Worm (Caenorhabditis elegans) whole organism, L1 larva: Measurements from ENCODE around the gene C34F6.5.

Experiments used
- aha-1 ChIP-seq: fragments of 150-350 bp; optimal IDR thresholded peaks from 2 replicates; lab custom pipeline; 2014; ENCODE audit warnings: missing biosample characterization, missing genetic modification characterization
- ceh-82 ChIP-seq, 3 experiments: fragments of 150-350 bp in 1 of 3; sonication (generic microtip) in 2 of 3; optimal IDR thresholded peaks; 2 replicates each; lab custom pipeline; 2014 to 2017; ENCODE audit warnings: missing biosample characterization in 3 of 3, missing genetic modification characterization in 3 of 3
- ceh-88 ChIP-seq: fragments of 200-800 bp; sonication (Bioruptor generic); IDR thresholded peaks from 2 replicates; pipeline ENCODE4 v1.3.6; 2022; ENCODE audit warnings: missing genetic modification characterization, missing compliant biosample characterization
- efl-3 ChIP-seq: fragments of 200-800 bp; sonication (Bioruptor generic); optimal IDR thresholded peaks from 2 replicates; lab custom pipeline; 2018; ENCODE audit warnings: mild to moderate bottlenecking, missing genetic modification characterization, missing compliant biosample characterization
- egl-27 ChIP-seq, 2 experiments: fragments of 150-350 bp in 1 of 2; sonication (generic microtip); optimal IDR thresholded peaks; 3 replicates each; lab custom pipeline; 2017 to 2018; ENCODE audit warnings: missing biosample characterization in 2 of 2, missing genetic modification characterization in 2 of 2, missing genetic modification reagents in 2 of 2
- elt-3 ChIP-seq, 6 experiments: fragments of 150-350 bp in 1 of 6; sonication (generic microtip); optimal IDR thresholded peaks; 2 replicates each; lab custom pipeline; 2017 to 2018; ENCODE audit warnings: missing biosample characterization in 6 of 6, missing genetic modification characterization in 6 of 6, inconsistent platforms in 1 of 6
- fkh-10 ChIP-seq: sonication (generic microtip); optimal IDR thresholded peaks from 2 replicates; lab custom pipeline; 2017; ENCODE audit warnings: missing biosample characterization, missing genetic modification reagents, missing genetic modification characterization
- fkh-4 ChIP-seq: sonication (generic microtip); optimal IDR thresholded peaks from 2 replicates; lab custom pipeline; 2016; ENCODE audit warnings: missing compliant biosample characterization, missing genetic modification characterization, borderline replicate concordance
- fkh-8 ChIP-seq: sonication (generic microtip); optimal IDR thresholded peaks from 2 replicates; lab custom pipeline; 2016; ENCODE audit warnings: mild to moderate bottlenecking, missing genetic modification characterization, missing compliant biosample characterization
- fos-1 ChIP-seq: fragments of 150-350 bp; optimal IDR thresholded peaks from 2 replicates; lab custom pipeline; 2014; ENCODE audit warnings: missing biosample characterization, missing genetic modification characterization
- grh-1 ChIP-seq: fragments of 200-800 bp; sonication (Bioruptor generic); IDR thresholded peaks from 2 replicates; pipeline ENCODE4 v1.3.6; 2022; ENCODE audit warnings: missing genetic modification reagents, missing genetic modification characterization, missing compliant biosample characterization
- hlh-17 ChIP-seq: fragments of 200-800 bp; sonication (Bioruptor generic); optimal IDR thresholded peaks from 2 replicates; lab custom pipeline; 2018; ENCODE audit warnings: missing genetic modification characterization, mild to moderate bottlenecking, missing compliant biosample characterization, moderate library complexity, borderline replicate concordance
- hpl-2 ChIP-seq: fragments of 150-350 bp; optimal IDR thresholded peaks from 2 replicates; lab custom pipeline; 2014; ENCODE audit warnings: missing biosample characterization, missing genetic modification reagents, missing genetic modification characterization
- lin-13 ChIP-seq: fragments of 150-350 bp; optimal IDR thresholded peaks from 2 replicates; lab custom pipeline; 2014; ENCODE audit warnings: missing biosample characterization, missing genetic modification reagents, missing genetic modification characterization
- mdl-1 ChIP-seq, 2 experiments: fragments of 150-350 bp; optimal IDR thresholded peaks; 2 replicates each; lab custom pipeline; 2014 to 2017; ENCODE audit warnings: missing biosample characterization in 2 of 2, missing genetic modification characterization in 2 of 2, inconsistent platforms in 1 of 2
- mep-1 ChIP-seq: fragments of 150-350 bp; optimal IDR thresholded peaks from 2 replicates; lab custom pipeline; 2014; ENCODE audit warnings: missing biosample characterization, missing genetic modification characterization
- nhr-19 ChIP-seq: fragments of 200-800 bp; sonication (Bioruptor generic); conservative IDR thresholded peaks from 2 replicates; pipeline ENCODE4 v1.3.6; 2022; ENCODE audit warnings: missing genetic modification characterization, missing compliant biosample characterization
- nhr-47 ChIP-seq: sonication (generic microtip); optimal IDR thresholded peaks from 2 replicates; lab custom pipeline; 2016; ENCODE audit warnings: mild to moderate bottlenecking, missing genetic modification characterization, moderate library complexity, missing compliant biosample characterization
- nhr-85 ChIP-seq: sonication (generic microtip); peaks from one replicate; lab custom pipeline; 2016; ENCODE audit warnings: missing genetic modification characterization, inconsistent platforms, missing compliant biosample characterization
- pqm-1 ChIP-seq: sonication (generic microtip); optimal IDR thresholded peaks from 3 replicates; lab custom pipeline; 2017; ENCODE audit warnings: missing biosample characterization, missing genetic modification characterization
- rnt-1 ChIP-seq: sonication (generic microtip); optimal IDR thresholded peaks from 2 replicates; lab custom pipeline; 2016; ENCODE audit warnings: mild to moderate bottlenecking, missing genetic modification characterization, moderate library complexity, missing compliant biosample characterization
- sup-37 ChIP-seq: fragments of 200-800 bp; sonication (Bioruptor generic); optimal IDR thresholded peaks from 2 replicates; lab custom pipeline; 2018; ENCODE audit warnings: mild to moderate bottlenecking, missing genetic modification characterization, missing compliant biosample characterization
- tbx-2 ChIP-seq: sonication (generic microtip); optimal IDR thresholded peaks from 2 replicates; lab custom pipeline; 2016; ENCODE audit warnings: missing genetic modification characterization, missing compliant biosample characterization
- unc-30 ChIP-seq: sonication (generic microtip); optimal IDR thresholded peaks from 2 replicates; lab custom pipeline; 2017; ENCODE audit warnings: missing biosample characterization, missing genetic modification characterization
- unc-86 ChIP-seq: sonication (generic microtip); optimal IDR thresholded peaks from 2 replicates; lab custom pipeline; 2016; ENCODE audit warnings: missing genetic modification characterization, missing compliant biosample characterization
- zag-1 ChIP-seq: fragments of 150-350 bp; optimal IDR thresholded peaks from 2 replicates; lab custom pipeline; 2014; ENCODE audit warnings: missing biosample characterization, missing genetic modification characterization
- ztf-11 ChIP-seq, 2 experiments: sonication (generic microtip); optimal IDR thresholded peaks; 2 replicates each; lab custom pipeline; 2016 to 2017; ENCODE audit warnings: missing genetic modification characterization in 2 of 2, missing biosample characterization in 1 of 2, missing compliant biosample characterization in 1 of 2

Gene C34F6.5

DNA sequence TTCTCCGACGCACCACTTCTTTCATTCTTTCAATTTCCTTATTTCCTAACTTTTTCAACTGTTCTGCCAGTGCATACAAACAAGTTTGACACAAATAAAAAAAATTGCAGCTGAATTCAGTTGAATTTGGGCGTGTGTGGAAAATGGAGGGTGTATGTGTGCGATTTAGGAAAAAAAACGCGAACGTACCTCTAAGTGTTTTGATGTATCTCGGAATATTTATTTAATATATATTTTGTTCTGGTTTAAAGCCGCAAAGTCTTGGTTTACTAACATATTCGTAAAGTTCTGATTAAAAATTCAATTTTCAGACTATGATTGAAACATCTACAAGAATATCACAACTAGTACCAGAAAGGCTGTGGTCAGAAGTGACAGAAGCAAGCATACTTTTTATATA, 23.2 kb downstream of the C34F6.5 start, which contains the start of gene gnrr-7:
gnrr-7 (plus strand) TSS at position 301 of the 400 bp plus-strand sequence.
- TF ChIP-seq pqm-1 (tag; lab: Kevin White, UChicago): no peak
- no peak for TF ChIP-seq lin-13 (GFP tag; lab: Kevin White, UChicago)
- TF ChIP-seq rnt-1: no peak
- no peak for TF ChIP-seq efl-3 (GFP tag; lab: Kevin White, UChicago)
- TF ChIP-seq unc-30 (tag; lab: Kevin White, UChicago): no peak
- TF ChIP-seq fkh-8 (tag; lab: Kevin White, UChicago): no peak
- no peak for TF ChIP-seq elt-3 (tag; optimal IDR thresholded peaks at IDR 0.05; lab: Kevin White, UChicago)
- TF ChIP-seq ceh-82 (tag; optimal IDR thresholded peaks at IDR 0.05; lab: Kevin White, UChicago): no peak
- TF ChIP-seq, all 84 proteins: peak for 0

DNA sequence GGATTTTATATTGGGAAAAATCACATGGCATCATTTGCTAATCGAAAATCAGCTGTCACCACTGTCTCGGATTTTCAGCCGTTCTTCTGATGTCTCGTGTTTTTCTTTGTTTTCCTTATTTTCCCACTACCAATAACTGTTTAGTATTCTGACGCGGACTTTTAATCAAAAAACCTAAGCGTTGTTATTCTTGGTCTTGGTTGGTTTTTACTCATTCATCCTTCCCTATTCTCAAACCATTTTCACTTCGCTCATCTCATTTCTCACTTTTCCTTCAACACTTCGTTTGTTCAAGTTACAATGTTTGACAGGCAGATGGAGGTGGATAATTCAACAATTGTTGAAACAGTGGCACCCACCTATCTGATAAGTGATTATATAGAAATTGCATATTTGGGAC, 30.1 kb downstream of the C34F6.5 start, which contains the start of gene gnrr-6:
gnrr-6 (plus strand) TSS at position 301 of the 400 bp plus-strand sequence.
- TF ChIP-seq sup-37 (GFP tag; lab: Kevin White, UChicago) (no peak), efl-3 (GFP tag; lab: Kevin White, UChicago) (no peak), unc-86 (tag; lab: Kevin White, UChicago) (no peak), zag-1 (no peak), aha-1 (tag; lab: Kevin White, UChicago) (no peak), hpl-2 (no peak), fkh-8 (tag; lab: Kevin White, UChicago) (no peak)

ce11 chrX:11162778-11163584, 45.7 kb downstream of the C34F6.5 start:
- TF ChIP-seq ztf-11 (tag; optimal IDR thresholded peaks at IDR 0.05; lab: Kevin White, UChicago): no peak
- no peak for TF ChIP-seq grh-1 (GFP tag; lab: Robert Waterston, UW)
- TF ChIP-seq fkh-4 (tag; lab: Kevin White, UChicago): no peak
- no peak for TF ChIP-seq fkh-10 (GFP tag; lab: Kevin White, UChicago)
- no peak for TF ChIP-seq nhr-47 (tag; lab: Kevin White, UChicago)
- TF ChIP-seq nhr-85: no peak
- no peak for TF ChIP-seq egl-27 (tag; optimal IDR thresholded peaks at IDR 0.05; lab: Kevin White, UChicago)
- no peak for TF ChIP-seq hlh-17 (GFP tag; lab: Kevin White, UChicago)
- no peak for TF ChIP-seq unc-86 (tag; lab: Kevin White, UChicago)
- TF ChIP-seq tbx-2 (tag; lab: Kevin White, UChicago): no peak
- TF ChIP-seq ceh-82 (tag; optimal IDR thresholded peaks at IDR 0.05; lab: Kevin White, UChicago): no peak
- no peak for TF ChIP-seq mdl-1 (tag; optimal IDR thresholded peaks at IDR 0.05; lab: Kevin White, UChicago)
- no peak for TF ChIP-seq mep-1 (tag; lab: Kevin White, UChicago)

DNA sequence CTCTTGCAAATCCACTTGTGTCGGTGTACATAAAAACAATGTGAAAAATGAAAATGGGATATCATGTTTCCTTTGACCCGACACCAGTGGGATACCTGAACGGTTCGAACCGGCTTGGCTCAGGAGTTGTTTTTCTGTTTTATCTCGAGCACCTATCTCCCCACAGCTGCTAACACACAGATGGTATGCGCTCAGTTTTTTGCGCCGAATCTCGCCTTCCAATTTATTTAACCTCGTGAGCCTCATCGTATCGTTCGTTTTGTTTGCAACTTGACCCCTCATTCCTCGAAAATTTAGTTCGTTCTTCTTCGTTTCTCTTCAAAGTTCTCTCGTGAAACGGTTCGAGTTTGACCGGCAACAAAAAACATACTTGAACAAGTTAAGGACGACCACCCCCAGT, 48.2 kb downstream of the C34F6.5 start, which contains the start of gene C05C9.1:
C05C9.1 (plus strand) TSS at position 301 of the 400 bp plus-strand sequence.
- TF ChIP-seq nhr-19 (GFP tag; lab: Robert Waterston, UW): no peak
- TF ChIP-seq efl-3 (GFP tag; lab: Kevin White, UChicago): no peak
- no peak for TF ChIP-seq nhr-47 (tag; lab: Kevin White, UChicago)
- no peak for TF ChIP-seq nhr-85
- TF ChIP-seq unc-30 (tag; lab: Kevin White, UChicago): no peak
- no peak for TF ChIP-seq ceh-88 (GFP tag; lab: Robert Waterston, UW)
- TF ChIP-seq fos-1 (tag; lab: Kevin White, UChicago): no peak
